Worm (Caenorhabditis elegans) whole organism, early embryonic: ENCODE measurements around the gene F07E5.8.

Experiments
- B0310.2 ChIP-seq: sonication (generic microtip); optimal IDR thresholded peaks from 2 replicates; lab custom pipeline; 2016; ENCODE audit warnings: mild to moderate bottlenecking, missing genetic modification characterization, missing compliant biosample characterization
- aly-1 ChIP-seq: sonication (generic microtip); optimal IDR thresholded peaks from 2 replicates; lab custom pipeline; 2016; ENCODE audit warnings: missing genetic modification characterization, missing compliant biosample characterization
- ama-1 ChIP-seq: fragments of 150-350 bp; optimal IDR thresholded peaks from 2 replicates; lab custom pipeline; 2014
- pes-1 ChIP-seq: fragments of 200-800 bp; sonication (Bioruptor generic); IDR thresholded peaks from 2 replicates; pipeline ENCODE4 v1.3.6; 2022; ENCODE audit warnings: missing genetic modification reagents, missing genetic modification characterization, missing compliant biosample characterization

DNA sequence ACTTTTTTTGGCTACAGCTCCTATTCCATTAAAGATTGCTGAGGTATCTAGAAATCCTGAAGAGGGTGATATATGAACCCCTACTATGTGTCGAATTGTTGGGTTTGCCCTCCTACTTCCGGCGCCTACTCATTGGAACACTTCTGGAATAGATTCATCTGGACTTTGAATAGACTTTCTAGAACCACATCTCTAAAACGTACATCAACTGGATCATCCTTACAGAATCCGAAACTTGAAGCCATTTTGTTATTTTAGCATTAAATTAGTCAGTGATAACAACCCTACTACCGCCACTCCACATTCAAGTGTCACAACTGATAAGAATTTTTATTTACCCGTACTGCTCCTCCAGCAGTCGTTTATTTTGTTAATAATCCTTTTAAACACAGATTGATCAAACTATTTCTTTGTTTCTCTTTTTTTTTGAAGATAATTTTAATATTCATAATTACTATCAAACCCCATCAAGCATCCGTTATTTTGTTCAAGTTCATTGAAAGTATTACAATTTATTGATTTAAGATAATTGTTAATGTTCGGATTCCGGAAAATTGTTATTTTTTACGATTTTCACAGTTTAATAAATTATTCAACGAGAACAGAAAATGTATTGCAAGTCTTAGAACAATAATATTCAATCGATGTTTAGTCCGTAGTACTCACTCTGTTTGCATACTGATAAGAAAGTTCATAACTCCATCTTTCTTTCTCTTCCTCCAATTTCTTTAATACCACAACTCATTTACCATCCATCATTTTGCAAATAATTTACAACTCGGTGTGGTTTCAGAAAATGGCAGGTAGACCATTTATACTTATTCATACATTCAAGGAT, 23.9 kb upstream of the F07E5.8 start, which contains the start of gene math-42:
- no peak for TF ChIP-seq pes-1 (GFP tag; lab: Robert Waterston, UW)
- TF ChIP-seq B0310.2 = no peak
- no peak for TF ChIP-seq aly-1 (tag; lab: Kevin White, UChicago)
- TF ChIP-seq ama-1 (lab: Kevin White, UChicago) = no peak
